Fruit fly (Drosophila melanogaster) whole organism, embryonic: ENCODE measurements around the gene unc-45.

Source experiments
- B-H2 ChIP-seq: fragments of 200-800 bp; sonication (Bioruptor generic); optimal IDR thresholded peaks from 2 replicates; lab custom pipeline; 2018; ENCODE audit warnings: missing biosample characterization, mild to moderate bottlenecking, missing genetic modification characterization
- Bgb ChIP-seq: fragments of 200-800 bp; sonication (Bioruptor generic); IDR thresholded peaks from 2 replicates; pipeline ENCODE4 v1.3.6; 2022; ENCODE audit warnings: missing biosample characterization, missing genetic modification characterization; ENCODE audit not compliant: partially characterized antibody
- Bteb2 ChIP-seq: fragments of 200-800 bp; sonication (Bioruptor generic); optimal IDR thresholded peaks from 2 replicates; lab custom pipeline; 2016; ENCODE audit warnings: missing biosample characterization, missing genetic modification characterization
- CG10366 ChIP-seq: fragments of 200-800 bp; sonication (Bioruptor generic); IDR thresholded peaks from 2 replicates; pipeline ENCODE4 v1.3.6; 2022; ENCODE audit warnings: missing biosample characterization, missing genetic modification characterization
- CG11247 ChIP-seq: fragments of 200-800 bp; sonication (Bioruptor generic); IDR thresholded peaks from 2 replicates; pipeline ENCODE4 v1.3.6; 2022; ENCODE audit warnings: missing biosample characterization, missing genetic modification characterization
- CG13624 ChIP-seq: fragments of 200-800 bp; sonication (Bioruptor generic); optimal IDR thresholded peaks from 2 replicates; lab custom pipeline; 2016; ENCODE audit warnings: missing biosample characterization, missing genetic modification characterization
- CG15269 ChIP-seq: fragments of 200-800 bp; sonication (Bioruptor generic); optimal IDR thresholded peaks from 2 replicates; lab custom pipeline; 2018; ENCODE audit warnings: missing biosample characterization, mild to moderate bottlenecking, missing genetic modification characterization, moderate library complexity
- CG18599 ChIP-seq: fragments of 200-800 bp; sonication (Bioruptor generic); optimal IDR thresholded peaks from 3 replicates; lab custom pipeline; 2017; ENCODE audit warnings: missing biosample characterization, missing genetic modification characterization, mild to moderate bottlenecking, moderate library complexity, missing genetic modification reagents
- CG18764 ChIP-seq: fragments of 200-800 bp; sonication (Bioruptor generic); optimal IDR thresholded peaks from 3 replicates; lab custom pipeline; 2016; ENCODE audit warnings: missing biosample characterization, missing genetic modification characterization
- CG2678 ChIP-seq: fragments of 200-800 bp; sonication (Bioruptor generic); optimal IDR thresholded peaks from 3 replicates; lab custom pipeline; 2019; ENCODE audit warnings: missing biosample characterization, mild to moderate bottlenecking, missing genetic modification characterization, moderate library complexity
- CG2889 ChIP-seq: fragments of 200-800 bp; sonication (Bioruptor generic); IDR thresholded peaks from 3 replicates; pipeline ENCODE4 v1.3.6; 2022; ENCODE audit warnings: missing biosample characterization, missing genetic modification characterization
- CG3065 ChIP-seq: fragments of 200-800 bp; sonication (Bioruptor generic); optimal IDR thresholded peaks from 2 replicates; lab custom pipeline; 2016; ENCODE audit warnings: missing biosample characterization, missing genetic modification characterization
- CG32767 ChIP-seq: fragments of 200-800 bp; sonication (Bioruptor generic); IDR thresholded peaks from 2 replicates; pipeline ENCODE4 v1.3.6; 2022; ENCODE audit warnings: missing biosample characterization, missing genetic modification characterization
- CG3726 ChIP-seq: fragments of 200-800 bp; sonication (Bioruptor generic); IDR thresholded peaks from 3 replicates; pipeline ENCODE4, ENCODE4 v1.3.6; 2022; ENCODE audit warnings: missing biosample characterization, missing genetic modification characterization
- CG3847 ChIP-seq: fragments of 200-800 bp; sonication (Bioruptor generic); IDR thresholded peaks from 2 replicates; pipeline ENCODE4 v1.3.6; 2022; ENCODE audit warnings: missing biosample characterization, missing genetic modification characterization
- CG4404 ChIP-seq: fragments of 200-800 bp; sonication (Bioruptor generic); IDR thresholded peaks from 2 replicates; pipeline ENCODE4 v1.3.6; 2022; ENCODE audit warnings: missing biosample characterization, missing genetic modification characterization
- CG7357 ChIP-seq: fragments of 200-800 bp; sonication (Bioruptor generic); IDR thresholded peaks from 3 replicates; pipeline ENCODE4 v1.3.6; 2022; ENCODE audit warnings: missing biosample characterization, missing genetic modification characterization
- CG7839 ChIP-seq: fragments of 200-800 bp; sonication (Bioruptor generic); optimal IDR thresholded peaks from 3 replicates; lab custom pipeline; 2018; ENCODE audit warnings: missing biosample characterization, mild to moderate bottlenecking, missing genetic modification characterization, moderate library complexity
- CG9932 ChIP-seq: fragments of 200-800 bp; sonication (Bioruptor generic); IDR thresholded peaks from 2 replicates; pipeline ENCODE4 v1.3.6; 2022; ENCODE audit warnings: missing biosample characterization, missing genetic modification characterization
- CTCF ChIP-seq: fragments of 200-800 bp; sonication (Bioruptor generic); optimal IDR thresholded peaks from 2 replicates; lab custom pipeline; 2017; ENCODE audit warnings: missing biosample characterization, mild to moderate bottlenecking, missing genetic modification characterization, moderate library complexity
- Chrac-16 ChIP-seq: fragments of 200-800 bp; sonication (Bioruptor generic); optimal IDR thresholded peaks from 3 replicates; lab custom pipeline; 2016; ENCODE audit warnings: missing biosample characterization, missing genetic modification characterization
- CkIIα-i1 ChIP-seq: fragments of 200-800 bp; sonication (Bioruptor generic); IDR thresholded peaks from 2 replicates; pipeline ENCODE4 v1.3.6; 2022; ENCODE audit warnings: missing biosample characterization, missing genetic modification characterization
- Dll ChIP-seq: fragments of 200-800 bp; sonication (Bioruptor generic); IDR thresholded peaks from 4 replicates; pipeline ENCODE4 v1.3.6; 2022; ENCODE audit warnings: missing biosample characterization, missing genetic modification characterization; ENCODE audit not compliant: partially characterized antibody
- Ets97D ChIP-seq: fragments of 200-800 bp; sonication (Bioruptor generic); optimal IDR thresholded peaks from 3 replicates; lab custom pipeline; 2016; ENCODE audit warnings: missing biosample characterization, missing genetic modification characterization
- Gug ChIP-seq: fragments of 200-800 bp; sonication (Bioruptor generic); IDR thresholded peaks from 4 replicates; pipeline ENCODE4 v1.3.6; 2022; ENCODE audit warnings: missing biosample characterization, missing genetic modification characterization
- MESR4 ChIP-seq: fragments of 200-800 bp; sonication (Bioruptor generic); optimal IDR thresholded peaks from 2 replicates; lab custom pipeline; 2018; ENCODE audit warnings: missing biosample characterization, mild to moderate bottlenecking, missing genetic modification characterization, moderate library complexity
- Nf-YC ChIP-seq: fragments of 200-800 bp; optimal IDR thresholded peaks from 3 replicates; lab custom pipeline; 2019; ENCODE audit warnings: missing biosample characterization, mild to moderate bottlenecking, missing genetic modification characterization, moderate library complexity
- NfI ChIP-seq: fragments of 200-800 bp; sonication (Bioruptor generic); optimal IDR thresholded peaks from 3 replicates; lab custom pipeline; 2018; ENCODE audit warnings: missing biosample characterization, mild to moderate bottlenecking, missing genetic modification characterization, moderate library complexity
- Rx ChIP-seq: fragments of 200-800 bp; sonication (Bioruptor generic); IDR thresholded peaks from 2 replicates; pipeline ENCODE4 v1.3.6; 2022; ENCODE audit warnings: missing biosample characterization, missing genetic modification characterization
- Scr ChIP-seq: fragments of 200-800 bp; sonication (Bioruptor generic); IDR thresholded peaks from 2 replicates; pipeline ENCODE4 v1.3.6; 2022; ENCODE audit warnings: missing biosample characterization, missing genetic modification characterization; ENCODE audit not compliant: partially characterized antibody
- Side ChIP-seq: fragments of 200-800 bp; sonication (Bioruptor generic); optimal IDR thresholded peaks from 2 replicates; lab custom pipeline; 2016; ENCODE audit warnings: missing biosample characterization, missing genetic modification characterization
- Sry-β ChIP-seq: fragments of 200-800 bp; sonication (Bioruptor generic); optimal IDR thresholded peaks from 2 replicates; lab custom pipeline; 2018; ENCODE audit warnings: missing biosample characterization, mild to moderate bottlenecking, missing genetic modification characterization, moderate library complexity
- Ssrp ChIP-seq: fragments of 200-800 bp; sonication (Bioruptor generic); optimal IDR thresholded peaks from 2 replicates; lab custom pipeline; 2018; ENCODE audit warnings: missing biosample characterization, mild to moderate bottlenecking, missing genetic modification characterization, moderate library complexity
- Stat92E ChIP-seq, 3 experiments: fragments of >200 bp in 2 of 3; fragments of 200-800 bp in 1 of 3; sonication (Bioruptor generic) in 1 of 3; optimal IDR thresholded peaks; 2 replicates each; lab custom pipeline; 2017 to 2019; ENCODE audit warnings: missing biosample characterization in 3 of 3, missing genetic modification characterization in 3 of 3, mild to moderate bottlenecking in 1 of 3, moderate library complexity in 1 of 3
- amos ChIP-seq: fragments of 200-800 bp; sonication (Bioruptor generic); IDR thresholded peaks from 2 replicates; pipeline ENCODE4 v1.3.6; 2022; ENCODE audit warnings: missing biosample characterization, missing genetic modification characterization; ENCODE audit not compliant: partially characterized antibody
- bab2 ChIP-seq: fragments of 200-800 bp; sonication (Bioruptor generic); optimal IDR thresholded peaks from 2 replicates; lab custom pipeline; 2016; ENCODE audit warnings: missing biosample characterization, missing genetic modification characterization
- bigmax ChIP-seq: fragments of 200-800 bp; sonication (Bioruptor generic); optimal IDR thresholded peaks from 2 replicates; lab custom pipeline; 2018; ENCODE audit warnings: missing biosample characterization, mild to moderate bottlenecking, missing genetic modification characterization
- danr ChIP-seq: fragments of 200-800 bp; sonication (Bioruptor generic); IDR thresholded peaks from 2 replicates; pipeline ENCODE4 v1.3.6; 2022; ENCODE audit warnings: missing biosample characterization, missing genetic modification characterization
- dm ChIP-seq: fragments of 200-800 bp; sonication (Bioruptor generic); optimal IDR thresholded peaks from 3 replicates; lab custom pipeline; 2016; ENCODE audit warnings: missing biosample characterization, missing genetic modification characterization
- dysf ChIP-seq: fragments of 200-800 bp; sonication (Bioruptor generic); IDR thresholded peaks from 3 replicates; pipeline ENCODE4 v1.3.6; 2022; ENCODE audit warnings: missing biosample characterization, missing genetic modification characterization
- fru ChIP-seq: fragments of >200 bp; optimal IDR thresholded peaks from 2 replicates; lab custom pipeline; 2017
- gce ChIP-seq: fragments of 200-800 bp; sonication (Bioruptor generic); IDR thresholded peaks from 3 replicates; pipeline ENCODE4 v1.3.6; 2022; ENCODE audit warnings: missing biosample characterization, missing genetic modification characterization
- insv ChIP-seq, 2 experiments: fragments of 200-800 bp; sonication (Bioruptor generic); optimal IDR thresholded peaks; 3 replicates each; lab custom pipeline; 2016 to 2018; ENCODE audit warnings: missing biosample characterization in 2 of 2, missing genetic modification characterization in 2 of 2
- ken ChIP-seq: fragments of 200-800 bp; sonication (Bioruptor generic); IDR thresholded peaks from 3 replicates; pipeline ENCODE4 v1.3.6; 2022; ENCODE audit warnings: missing biosample characterization, missing genetic modification characterization
- luna ChIP-seq: fragments of 200-800 bp; sonication (Bioruptor generic); optimal IDR thresholded peaks from 2 replicates; lab custom pipeline; 2016; ENCODE audit warnings: missing biosample characterization, missing genetic modification characterization
- onecut ChIP-seq: fragments of 200-800 bp; sonication (Bioruptor generic); IDR thresholded peaks from 2 replicates; pipeline ENCODE4 v1.3.6; 2022; ENCODE audit warnings: missing biosample characterization, missing genetic modification characterization
- prd ChIP-seq, 3 experiments: fragments of >200 bp in 2 of 3; fragments of 200-800 bp in 1 of 3; sonication (Bioruptor generic) in 1 of 3; optimal IDR thresholded peaks in 2 of 3; IDR thresholded peaks in 1 of 3; 2 replicates in 2 of 3; 3 replicates in 1 of 3; pipeline versions ENCODE4 v1.3.6 to Lab custom; 2017 to 2022; ENCODE audit warnings: missing biosample characterization in 1 of 3, missing genetic modification characterization in 1 of 3
- sd ChIP-seq: fragments of 200-800 bp; sonication (Bioruptor generic); optimal IDR thresholded peaks from 3 replicates; lab custom pipeline; 2018; ENCODE audit warnings: missing biosample characterization, mild to moderate bottlenecking, missing genetic modification characterization, moderate library complexity
- sr ChIP-seq: fragments of 200-800 bp; sonication (Bioruptor generic); IDR thresholded peaks from 3 replicates; pipeline ENCODE4 v1.3.6; 2022; ENCODE audit warnings: missing biosample characterization, missing genetic modification characterization
- tx ChIP-seq: fragments of 200-800 bp; sonication (Bioruptor generic); optimal IDR thresholded peaks from 2 replicates; lab custom pipeline; 2016; ENCODE audit warnings: missing biosample characterization, missing genetic modification characterization
- unpg ChIP-seq: fragments of 200-800 bp; sonication (Bioruptor generic); optimal IDR thresholded peaks from 3 replicates; lab custom pipeline; 2018; ENCODE audit warnings: missing biosample characterization, mild to moderate bottlenecking, missing genetic modification characterization, moderate library complexity
- yki ChIP-seq: fragments of >200 bp; optimal IDR thresholded peaks from 3 replicates; lab custom pipeline; 2018

Gene unc-45

dm6 chr3R:8007595-8008255 lies 25.4 kb upstream of the unc-45 start, which contains the start of gene CG2767 (continued):
- TF ChIP-seq CG13624 (GFP tag; lab: Kevin White, UChicago) (no peak), CkIIα-i1 (GFP tag; lab: Robert Waterston, UW) (no peak), CG2889 (GFP tag; lab: Robert Waterston, UW) (no peak), fru (lab: Kevin White, UChicago) (no peak), CG18764 (no peak), prd (optimal IDR thresholded peaks at IDR 0.05; lab: Kevin White, UChicago) (no peak), prd (GFP tag; IDR thresholded peaks at IDR 0.05; lab: Robert Waterston, UW) (no peak), CG4404 (GFP tag; lab: Robert Waterston, UW) (no peak), yki (no peak), CG3726 (GFP tag; lab: Robert Waterston, UW) (no peak), Stat92E (GFP tag; optimal IDR thresholded peaks at IDR 0.05; lab: Kevin White, UChicago) (no peak), tx (GFP tag; lab: Kevin White, UChicago) (no peak), amos (GFP tag; lab: Robert Waterston, UW) (peak; percentile 10; the same call in 1 of the 2 replicates), sr (GFP tag; lab: Robert Waterston, UW) (no peak), ken (GFP tag; lab: Robert Waterston, UW) (no peak), CG3065 (GFP tag; lab: Kevin White, UChicago) (no peak), Nf-YC (tag; lab: Kevin White, UChicago) (peak; percentile 78), bigmax (no peak), Ssrp (no peak), insv (GFP tag; optimal IDR thresholded peaks at IDR 0.05; lab: Kevin White, UChicago) (peak in 1 of 2 experiments; percentile 5), Chrac-16 (GFP tag; lab: Kevin White, UChicago) (no peak), unpg (GFP tag; lab: Kevin White, UChicago) (no peak), Sry-β (GFP tag; lab: Kevin White, UChicago) (no peak), NfI (GFP tag; lab: Kevin White, UChicago) (no peak), CG7839 (tag; lab: Kevin White, UChicago) (no peak), Gug (GFP tag; lab: Robert Waterston, UW) (no peak), Bteb2 (GFP tag; lab: Kevin White, UChicago) (no peak), luna (no peak), CG2678 (tag; lab: Kevin White, UChicago) (no peak), Bgb (GFP tag; lab: Robert Waterston, UW) (peak; percentile 11; the same call in 1 of the 2 replicates), Scr (GFP tag; lab: Robert Waterston, UW) (no peak), dysf (no peak), sd (no peak), Rx (GFP tag; lab: Robert Waterston, UW) (no peak), CG10366 (GFP tag; lab: Robert Waterston, UW) (no peak), CG18599 (no peak), CTCF (GFP tag; lab: Kevin White, UChicago) (no peak), CG9932 (no peak), CG7357 (GFP tag; lab: Robert Waterston, UW) (no peak), CG11247 (GFP tag; lab: Robert Waterston, UW) (no peak), B-H2 (GFP tag; lab: Kevin White, UChicago) (no peak), bab2 (GFP tag; lab: Kevin White, UChicago) (no peak), gce (GFP tag; lab: Robert Waterston, UW) (no peak), Dll (GFP tag; lab: Robert Waterston, UW) (0 out of 4 replicates have a peak, but pooled peaks have one; percentile 24), dm (GFP tag; lab: Kevin White, UChicago) (no peak), CG32767 (GFP tag; lab: Robert Waterston, UW) (no peak), Side (GFP tag; lab: Kevin White, UChicago) (no peak), MESR4 (no peak), CG15269 (tag; lab: Kevin White, UChicago) (no peak), CG3847 (GFP tag; lab: Robert Waterston, UW) (no peak), onecut (GFP tag; lab: Robert Waterston, UW) (no peak), danr (GFP tag; lab: Robert Waterston, UW) (no peak), Ets97D (no peak)
